Fruit fly (Drosophila melanogaster) whole organism, embryonic: Measurements from ENCODE around the gene Kaz1-ORFB.

ENCODE experiments used
- Atf3 ChIP-seq: fragments of 200-800 bp; sonication (Bioruptor generic); optimal IDR thresholded peaks from 3 replicates; lab custom pipeline; 2016; ENCODE audit warnings: missing biosample characterization, missing genetic modification characterization
- CG10274 ChIP-seq: fragments of 200-800 bp; sonication (Bioruptor generic); optimal IDR thresholded peaks from 3 replicates; lab custom pipeline; 2017; ENCODE audit warnings: missing biosample characterization, mild to moderate bottlenecking, missing genetic modification characterization
- CG11504 ChIP-seq: fragments of 200-800 bp; sonication (Bioruptor generic); optimal IDR thresholded peaks from 3 replicates; lab custom pipeline; 2019; ENCODE audit warnings: missing biosample characterization, mild to moderate bottlenecking, missing genetic modification characterization, moderate library complexity
- CG11696 ChIP-seq: fragments of 200-800 bp; sonication (Bioruptor generic); IDR thresholded peaks from 2 replicates; pipeline ENCODE4 v1.3.6; 2022; ENCODE audit warnings: missing biosample characterization, missing genetic modification characterization
- CG1233 ChIP-seq: fragments of 200-800 bp; sonication (Bioruptor generic); optimal IDR thresholded peaks from 4 replicates; lab custom pipeline; 2018; ENCODE audit warnings: missing biosample characterization, mild to moderate bottlenecking, missing genetic modification characterization
- CG15479 ChIP-seq: fragments of 200-800 bp; sonication (Bioruptor generic); optimal IDR thresholded peaks from 3 replicates; lab custom pipeline; 2019; ENCODE audit warnings: missing biosample characterization, mild to moderate bottlenecking, missing genetic modification characterization, moderate library complexity
- CG15601 ChIP-seq: fragments of 200-800 bp; sonication (Bioruptor generic); optimal IDR thresholded peaks from 3 replicates; lab custom pipeline; 2019; ENCODE audit warnings: missing biosample characterization, mild to moderate bottlenecking, missing genetic modification characterization, moderate library complexity
- CG2678 ChIP-seq: fragments of 200-800 bp; sonication (Bioruptor generic); optimal IDR thresholded peaks from 3 replicates; lab custom pipeline; 2019; ENCODE audit warnings: missing biosample characterization, mild to moderate bottlenecking, missing genetic modification characterization, moderate library complexity
- CG2875 ChIP-seq: fragments of 200-800 bp; sonication (Bioruptor generic); optimal IDR thresholded peaks from 2 replicates; lab custom pipeline; 2017; ENCODE audit warnings: missing biosample characterization, mild to moderate bottlenecking, missing genetic modification characterization, missing genetic modification reagents
- CG3407 ChIP-seq: fragments of 200-800 bp; sonication (Bioruptor generic); optimal IDR thresholded peaks from 2 replicates; lab custom pipeline; 2018; ENCODE audit warnings: missing biosample characterization, mild to moderate bottlenecking, missing genetic modification characterization
- CG34376 ChIP-seq: fragments of 200-800 bp; sonication (Bioruptor generic); optimal IDR thresholded peaks from 2 replicates; lab custom pipeline; 2018; ENCODE audit warnings: missing biosample characterization, mild to moderate bottlenecking, missing genetic modification characterization
- CG42726 ChIP-seq: fragments of 200-800 bp; sonication (Bioruptor generic); IDR thresholded peaks from 2 replicates; pipeline ENCODE4 v1.3.6; 2022; ENCODE audit warnings: missing biosample characterization, missing genetic modification characterization; ENCODE audit not compliant: partially characterized antibody
- CG4617 ChIP-seq: fragments of 200-800 bp; sonication (Bioruptor generic); optimal IDR thresholded peaks from 3 replicates; lab custom pipeline; 2016; ENCODE audit warnings: missing biosample characterization, missing genetic modification characterization, borderline replicate concordance
- CG4820 ChIP-seq: fragments of 200-800 bp; sonication (Bioruptor generic); optimal IDR thresholded peaks from 3 replicates; lab custom pipeline; 2016; ENCODE audit warnings: missing biosample characterization, missing genetic modification characterization
- CG5180 ChIP-seq: fragments of 200-800 bp; sonication (Bioruptor generic); optimal IDR thresholded peaks from 3 replicates; lab custom pipeline; 2017; ENCODE audit warnings: missing biosample characterization, missing genetic modification characterization, mild to moderate bottlenecking, moderate library complexity, missing genetic modification reagents
- CG8281 ChIP-seq: fragments of 200-800 bp; sonication (Bioruptor generic); optimal IDR thresholded peaks from 2 replicates; lab custom pipeline; 2018; ENCODE audit warnings: missing biosample characterization, mild to moderate bottlenecking, missing genetic modification characterization, moderate library complexity
- D19B ChIP-seq: fragments of 200-800 bp; sonication (Bioruptor generic); optimal IDR thresholded peaks from 2 replicates; lab custom pipeline; 2017; ENCODE audit warnings: missing biosample characterization, mild to moderate bottlenecking, missing genetic modification characterization
- Dfd ChIP-seq, 2 experiments: fragments of >200 bp; optimal IDR thresholded peaks; 2 replicates each; lab custom pipeline; 2017; ENCODE audit warnings: missing biosample characterization in 2 of 2, missing genetic modification characterization in 2 of 2
- Eip74EF ChIP-seq, 2 experiments: fragments of 200-800 bp in 1 of 2; fragments of >200 bp in 1 of 2; sonication (Bioruptor generic) in 1 of 2; optimal IDR thresholded peaks; 2 replicates each; lab custom pipeline; 2017 to 2019; ENCODE audit warnings: missing biosample characterization in 2 of 2, missing genetic modification characterization in 2 of 2, mild to moderate bottlenecking in 1 of 2, moderate library complexity in 1 of 2
- GATAe ChIP-seq: fragments of 200-800 bp; sonication (Bioruptor generic); conservative IDR thresholded peaks from 2 replicates; pipeline ENCODE4 v1.3.6; 2022; ENCODE audit warnings: missing biosample characterization, missing genetic modification characterization
- Hand ChIP-seq: fragments of 200-800 bp; sonication (Bioruptor generic); optimal IDR thresholded peaks from 2 replicates; lab custom pipeline; 2017; ENCODE audit warnings: mild to moderate bottlenecking, missing biosample characterization, missing genetic modification reagents, missing genetic modification characterization
- Hr3 ChIP-seq: fragments of 200-800 bp; sonication (Bioruptor generic); optimal IDR thresholded peaks from 3 replicates; lab custom pipeline; 2016; ENCODE audit warnings: missing biosample characterization, missing genetic modification characterization
- Kr ChIP-seq: fragments of 200-800 bp; sonication (Bioruptor generic); optimal IDR thresholded peaks from 2 replicates; lab custom pipeline; 2017; ENCODE audit warnings: missing biosample characterization, mild to moderate bottlenecking, missing genetic modification characterization
- MESR4 ChIP-seq: fragments of 200-800 bp; sonication (Bioruptor generic); optimal IDR thresholded peaks from 2 replicates; lab custom pipeline; 2018; ENCODE audit warnings: missing biosample characterization, mild to moderate bottlenecking, missing genetic modification characterization, moderate library complexity
- Mad ChIP-seq: fragments of 200-800 bp; sonication (Bioruptor generic); optimal IDR thresholded peaks from 2 replicates; lab custom pipeline; 2016; ENCODE audit warnings: missing biosample characterization, missing genetic modification characterization
- Med ChIP-seq: fragments of 200-800 bp; sonication (Bioruptor generic); peaks from one replicate; lab custom pipeline; 2016; ENCODE audit warnings: missing biosample characterization, missing genetic modification characterization, mild to moderate bottlenecking, inconsistent platforms, moderate library complexity
- NC2β ChIP-seq: fragments of 200-800 bp; sonication (Bioruptor generic); optimal IDR thresholded peaks from 2 replicates; lab custom pipeline; 2016; ENCODE audit warnings: missing biosample characterization, missing genetic modification characterization
- NfI ChIP-seq: fragments of 200-800 bp; sonication (Bioruptor generic); optimal IDR thresholded peaks from 3 replicates; lab custom pipeline; 2018; ENCODE audit warnings: missing biosample characterization, mild to moderate bottlenecking, missing genetic modification characterization, moderate library complexity
- Xbp1 ChIP-seq: fragments of 200-800 bp; sonication (Bioruptor generic); optimal IDR thresholded peaks from 3 replicates; lab custom pipeline; 2016; ENCODE audit warnings: missing biosample characterization, mild to moderate bottlenecking, missing genetic modification characterization
- abd-A ChIP-seq: fragments of 200-800 bp; sonication (Bioruptor generic); optimal IDR thresholded peaks from 3 replicates; lab custom pipeline; 2019; ENCODE audit warnings: missing biosample characterization, mild to moderate bottlenecking, missing genetic modification characterization, moderate library complexity
- bbx ChIP-seq: fragments of 200-800 bp; sonication (Bioruptor generic); IDR thresholded peaks from 2 replicates; pipeline ENCODE4 v1.3.6; 2022; ENCODE audit warnings: missing biosample characterization, missing genetic modification characterization; ENCODE audit not compliant: partially characterized antibody
- bcd ChIP-seq: fragments of 200-800 bp; sonication (Bioruptor generic); optimal IDR thresholded peaks from 2 replicates; lab custom pipeline; 2017; ENCODE audit warnings: missing biosample characterization, mild to moderate bottlenecking, missing genetic modification characterization
- bowl ChIP-seq: fragments of 200-800 bp; sonication (Bioruptor generic); IDR thresholded peaks from 2 replicates; pipeline ENCODE4 v1.3.6; 2022; ENCODE audit warnings: missing biosample characterization, missing genetic modification characterization
- bsh ChIP-seq, 2 experiments: fragments of 200-800 bp; sonication (Bioruptor generic); optimal IDR thresholded peaks; 2 replicates each; lab custom pipeline; 2017 to 2018; ENCODE audit warnings: mild to moderate bottlenecking in 2 of 2, missing biosample characterization in 2 of 2, missing genetic modification characterization in 2 of 2, moderate library complexity in 1 of 2
- crp ChIP-seq, 2 experiments: fragments of 200-800 bp; sonication (Bioruptor generic); optimal IDR thresholded peaks; 2 replicates in 1 of 2; 3 replicates in 1 of 2; lab custom pipeline; 2017; ENCODE audit warnings: missing biosample characterization in 2 of 2, missing genetic modification characterization in 2 of 2, mild to moderate bottlenecking in 1 of 2, moderate library complexity in 1 of 2
- eve ChIP-seq, 2 experiments: fragments of >200 bp; optimal IDR thresholded peaks; 2 replicates each; lab custom pipeline; 2017; ENCODE audit warnings: missing biosample characterization in 2 of 2, missing genetic modification characterization in 2 of 2
- exex ChIP-seq: fragments of 200-800 bp; sonication (Bioruptor generic); optimal IDR thresholded peaks from 4 replicates; lab custom pipeline; 2018; ENCODE audit warnings: missing biosample characterization, mild to moderate bottlenecking, missing genetic modification characterization, moderate library complexity
- gfzf ChIP-seq: fragments of 200-800 bp; sonication (Bioruptor generic); optimal IDR thresholded peaks from 2 replicates; lab custom pipeline; 2016; ENCODE audit warnings: missing biosample characterization, mild to moderate bottlenecking, missing genetic modification characterization, moderate library complexity
- grau ChIP-seq: fragments of 200-800 bp; optimal IDR thresholded peaks from 3 replicates; lab custom pipeline; 2019; ENCODE audit warnings: missing biosample characterization, mild to moderate bottlenecking, missing genetic modification characterization, moderate library complexity
- hb ChIP-seq: fragments of 200-800 bp; sonication (Bioruptor generic); IDR thresholded peaks from 3 replicates; pipeline ENCODE4 v1.3.6; 2022; ENCODE audit warnings: missing biosample characterization, missing genetic modification characterization; ENCODE audit not compliant: partially characterized antibody
- jumu ChIP-seq: fragments of 200-800 bp; sonication (Bioruptor generic); optimal IDR thresholded peaks from 3 replicates; lab custom pipeline; 2016; ENCODE audit warnings: missing biosample characterization, missing genetic modification characterization
- lilli ChIP-seq: fragments of 200-800 bp; sonication (Bioruptor generic); optimal IDR thresholded peaks from 3 replicates; lab custom pipeline; 2016; ENCODE audit warnings: missing biosample characterization, missing genetic modification characterization
- nau ChIP-seq: fragments of 200-800 bp; sonication (Bioruptor generic); optimal IDR thresholded peaks from 3 replicates; lab custom pipeline; 2017; ENCODE audit warnings: missing biosample characterization, mild to moderate bottlenecking, missing genetic modification characterization, missing genetic modification reagents
- pita ChIP-seq: fragments of 200-800 bp; sonication (Bioruptor generic); optimal IDR thresholded peaks from 2 replicates; lab custom pipeline; 2017; ENCODE audit warnings: missing biosample characterization, mild to moderate bottlenecking, missing genetic modification characterization
- tin ChIP-seq: fragments of 200-800 bp; sonication (Bioruptor generic); optimal IDR thresholded peaks from 3 replicates; lab custom pipeline; 2016; ENCODE audit warnings: missing biosample characterization, missing genetic modification characterization
- toy ChIP-seq: fragments of 200-800 bp; sonication (Bioruptor generic); IDR thresholded peaks from 2 replicates; pipeline ENCODE4 v1.3.6; 2022; ENCODE audit warnings: missing biosample characterization, missing genetic modification characterization

The Kaz1-ORFB gene

DNA sequence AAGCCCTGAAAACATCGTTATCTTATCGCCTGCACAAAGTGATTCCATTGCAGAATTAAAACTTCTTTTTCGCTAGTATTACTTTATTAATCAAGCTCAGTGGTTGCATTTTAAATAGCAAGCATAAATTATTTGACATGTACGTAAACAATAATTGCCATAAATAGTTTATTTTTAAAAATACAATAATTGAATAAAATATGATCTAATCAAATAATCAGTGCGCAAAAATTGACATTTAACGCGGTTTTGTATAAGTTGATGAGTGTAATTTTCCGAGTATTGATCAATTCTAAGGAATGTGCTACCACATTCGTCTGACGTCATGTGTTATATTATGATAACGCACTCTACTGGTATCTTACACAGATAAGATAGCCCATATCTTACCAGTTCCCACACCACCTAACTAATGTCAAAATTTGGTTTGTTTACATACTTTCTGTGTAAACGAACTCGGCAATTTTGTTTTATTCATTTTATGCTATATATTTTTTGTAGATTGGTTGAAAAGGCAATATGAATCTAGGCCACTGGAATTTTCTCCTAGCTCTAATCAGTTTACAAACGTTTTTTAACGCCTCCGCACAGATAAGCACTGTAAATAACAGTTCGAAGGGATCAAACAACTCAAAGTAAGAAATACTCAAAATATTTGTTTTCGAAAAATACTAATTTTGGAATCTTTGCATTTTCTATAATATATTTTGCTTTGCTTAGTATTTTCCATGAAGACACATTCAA is 31.2 kb downstream of the Kaz1-ORFB start, which contains the start of gene mthl14 (continued):
- TF ChIP-seq CG15479 (peak; percentile 37), abd-A (tag; lab: Kevin White, UChicago) (no peak), CG1233 (GFP tag; lab: Kevin White, UChicago) (peak; percentile 35), exex (tag; lab: Kevin White, UChicago) (peak; percentile 92), CG34376 (peak; percentile 77), NC2β (GFP tag; lab: Kevin White, UChicago) (peak; percentile 11), GATAe (GFP tag; lab: Robert Waterston, UW) (peak; percentile 63; the same call in 1 of the 2 replicates), Kr (no peak), CG11696 (no peak), CG15601 (tag; lab: Kevin White, UChicago) (peak; percentile 50)

- no peak for TF ChIP-seq CG8281 (tag; lab: Kevin White, UChicago)
- no peak for TF ChIP-seq grau (tag; lab: Kevin White, UChicago)
- TF ChIP-seq Kr, result no peak
- TF ChIP-seq NfI, result no peak
- TF ChIP-seq lilli, result no peak
- no peak for TF ChIP-seq hb (GFP tag; lab: Robert Waterston, UW)
- TF ChIP-seq Xbp1 (GFP tag; lab: Kevin White, UChicago), result no peak
- TF ChIP-seq CG42726 (GFP tag; lab: Robert Waterston, UW), result no peak
- no peak for TF ChIP-seq Mad (GFP tag; lab: Kevin White, UChicago)
- no peak for TF ChIP-seq jumu
- no peak for TF ChIP-seq CG2678
- TF ChIP-seq Hr3 (GFP tag; lab: Kevin White, UChicago), result no peak
- no peak for TF ChIP-seq MESR4 (GFP tag; lab: Kevin White, UChicago)
- no peak for TF ChIP-seq eve (GFP tag; optimal IDR thresholded peaks at IDR 0.05; lab: Kevin White, UChicago)
- TF ChIP-seq Med (GFP tag; lab: Kevin White, UChicago), result peak; percentile 20
- peak; percentile 23 for TF ChIP-seq gfzf (GFP tag; lab: Kevin White, UChicago)
- TF ChIP-seq CG10274 (GFP tag; lab: Kevin White, UChicago), result no peak
- TF ChIP-seq bcd, result no peak
- TF ChIP-seq Dfd (GFP tag; optimal IDR thresholded peaks at IDR 0.05; lab: Kevin White, UChicago), result no peak
- TF ChIP-seq CG5180, result peak; percentile 97
- TF ChIP-seq bbx (GFP tag; lab: Robert Waterston, UW), result 0 out of 2 replicates have a peak, but pooled peaks have one; percentile 40
- TF ChIP-seq nau (GFP tag; lab: Kevin White, UChicago), result no peak
- TF ChIP-seq CG3407 (GFP tag; lab: Kevin White, UChicago), result no peak
- no peak for TF ChIP-seq bowl (GFP tag; lab: Robert Waterston, UW)
- TF ChIP-seq tin (GFP tag; lab: Kevin White, UChicago), result no peak
- no peak for TF ChIP-seq D19B (GFP tag; lab: Kevin White, UChicago)
- TF ChIP-seq CG11504, result no peak
- no peak for TF ChIP-seq Hand
- TF ChIP-seq crp (GFP tag; optimal IDR thresholded peaks at IDR 0.05; lab: Kevin White, UChicago), result no peak
- no peak for TF ChIP-seq Atf3 (GFP tag; lab: Kevin White, UChicago)
- TF ChIP-seq CG4617 (GFP tag; lab: Kevin White, UChicago), result peak; percentile 6
- TF ChIP-seq CG2875 (GFP tag; lab: Kevin White, UChicago), result no peak
- TF ChIP-seq pita (GFP tag; lab: Kevin White, UChicago), result peak; percentile 12
- TF ChIP-seq CG4820 (GFP tag; lab: Kevin White, UChicago), result no peak
- TF ChIP-seq bsh (GFP tag; optimal IDR thresholded peaks at IDR 0.05; lab: Kevin White, UChicago), result no peak
- TF ChIP-seq Eip74EF (GFP tag; optimal IDR thresholded peaks at IDR 0.05; lab: Kevin White, UChicago), result no peak
- no peak for TF ChIP-seq toy (GFP tag; lab: Robert Waterston, UW)
Observed at dm6 chr3L:248226-248758, 31.9 kb downstream of the Kaz1-ORFB start.
